Fruit fly (Drosophila melanogaster) whole organism, embryonic: Measurements from ENCODE around the gene Pvf3.

Experiments
- Abd-B ChIP-seq: fragments of 200-800 bp; sonication (Bioruptor generic); optimal IDR thresholded peaks from 2 replicates; lab custom pipeline; 2018; ENCODE audit warnings: missing biosample characterization, mild to moderate bottlenecking, missing genetic modification characterization, moderate library complexity
- BEAF-32 ChIP-seq: fragments of 200-800 bp; sonication (Bioruptor generic); optimal IDR thresholded peaks from 3 replicates; lab custom pipeline; 2017; ENCODE audit warnings: missing biosample characterization, missing genetic modification characterization, mild to moderate bottlenecking, moderate library complexity, missing genetic modification reagents
- CG10209 ChIP-seq: fragments of 200-800 bp; sonication (Bioruptor generic); optimal IDR thresholded peaks from 3 replicates; lab custom pipeline; 2017; ENCODE audit warnings: missing biosample characterization, mild to moderate bottlenecking, missing genetic modification characterization, missing genetic modification reagents
- CG10565 ChIP-seq: fragments of 200-800 bp; sonication (Bioruptor generic); optimal IDR thresholded peaks from 3 replicates; lab custom pipeline; 2016; ENCODE audit warnings: missing biosample characterization, mild to moderate bottlenecking, missing genetic modification characterization
- CG11723 ChIP-seq: fragments of 200-800 bp; sonication (Bioruptor generic); optimal IDR thresholded peaks from 2 replicates; lab custom pipeline; 2017; ENCODE audit warnings: missing biosample characterization, mild to moderate bottlenecking, missing genetic modification characterization
- CG12299 ChIP-seq: fragments of 200-800 bp; sonication (Bioruptor generic); optimal IDR thresholded peaks from 2 replicates; lab custom pipeline; 2018; ENCODE audit warnings: missing biosample characterization, mild to moderate bottlenecking, missing genetic modification characterization
- CG17359 ChIP-seq: fragments of 200-800 bp; sonication (Bioruptor generic); optimal IDR thresholded peaks from 3 replicates; lab custom pipeline; 2018; ENCODE audit warnings: missing biosample characterization, mild to moderate bottlenecking, missing genetic modification characterization, moderate library complexity
- CG2712 ChIP-seq: fragments of 200-800 bp; optimal IDR thresholded peaks from 3 replicates; lab custom pipeline; 2019; ENCODE audit warnings: missing biosample characterization, mild to moderate bottlenecking, missing genetic modification characterization, moderate library complexity
- CG34422 ChIP-seq: fragments of 200-800 bp; sonication (Bioruptor generic); IDR thresholded peaks from 3 replicates; pipeline ENCODE4 v1.3.6; 2022; ENCODE audit warnings: missing biosample characterization, missing genetic modification characterization
- CG4360 ChIP-seq: fragments of 200-800 bp; sonication (Bioruptor generic); IDR thresholded peaks from 2 replicates; pipeline ENCODE4 v1.3.6; 2022; ENCODE audit warnings: missing biosample characterization, missing genetic modification characterization
- CG4820 ChIP-seq: fragments of 200-800 bp; sonication (Bioruptor generic); optimal IDR thresholded peaks from 3 replicates; lab custom pipeline; 2016; ENCODE audit warnings: missing biosample characterization, missing genetic modification characterization
- CG4854 ChIP-seq: fragments of 200-800 bp; sonication (Bioruptor generic); optimal IDR thresholded peaks from 2 replicates; lab custom pipeline; 2016; ENCODE audit warnings: missing biosample characterization, missing genetic modification characterization, inconsistent platforms
- CG5245 ChIP-seq: fragments of 200-800 bp; sonication (Bioruptor generic); optimal IDR thresholded peaks from 3 replicates; lab custom pipeline; 2016; ENCODE audit warnings: missing biosample characterization, missing genetic modification characterization
- CG8924 ChIP-seq: fragments of 200-800 bp; optimal IDR thresholded peaks from 3 replicates; lab custom pipeline; 2019; ENCODE audit warnings: missing biosample characterization, mild to moderate bottlenecking, missing genetic modification characterization, moderate library complexity
- CG9727 ChIP-seq: fragments of 200-800 bp; sonication (Bioruptor generic); optimal IDR thresholded peaks from 3 replicates; lab custom pipeline; 2017; ENCODE audit warnings: missing biosample characterization, mild to moderate bottlenecking, missing genetic modification characterization
- CTCF ChIP-seq: fragments of 200-800 bp; sonication (Bioruptor generic); optimal IDR thresholded peaks from 2 replicates; lab custom pipeline; 2017; ENCODE audit warnings: missing biosample characterization, mild to moderate bottlenecking, missing genetic modification characterization, moderate library complexity
- Camta ChIP-seq: fragments of 200-800 bp; sonication (Bioruptor generic); optimal IDR thresholded peaks from 2 replicates; lab custom pipeline; 2016; ENCODE audit warnings: missing biosample characterization, missing genetic modification characterization
- Drgx ChIP-seq: fragments of 200-800 bp; sonication (Bioruptor generic); IDR thresholded peaks from 2 replicates; pipeline ENCODE4 v1.3.6; 2022; ENCODE audit warnings: missing biosample characterization, missing genetic modification characterization
- Gsc ChIP-seq: fragments of 200-800 bp; sonication (Bioruptor generic); IDR thresholded peaks from 2 replicates; pipeline ENCODE4 v1.3.6; 2022; ENCODE audit warnings: missing biosample characterization, missing genetic modification characterization
- Lpt ChIP-seq: fragments of >200 bp; optimal IDR thresholded peaks from 2 replicates; lab custom pipeline; 2018; ENCODE audit warnings: missing biosample characterization, missing genetic modification characterization
- MTF-1 ChIP-seq: fragments of 200-800 bp; sonication (Bioruptor generic); optimal IDR thresholded peaks from 2 replicates; lab custom pipeline; 2018; ENCODE audit warnings: missing biosample characterization, mild to moderate bottlenecking, missing genetic modification characterization, borderline replicate concordance
- Med ChIP-seq: fragments of 200-800 bp; sonication (Bioruptor generic); peaks from one replicate; lab custom pipeline; 2016; ENCODE audit warnings: missing biosample characterization, missing genetic modification characterization, mild to moderate bottlenecking, inconsistent platforms, moderate library complexity
- PHDP ChIP-seq: fragments of 200-800 bp; sonication (Bioruptor generic); optimal IDR thresholded peaks from 3 replicates; lab custom pipeline; 2018; ENCODE audit warnings: missing biosample characterization, mild to moderate bottlenecking, missing genetic modification characterization, moderate library complexity
- Rfx ChIP-seq: fragments of 200-800 bp; sonication (Bioruptor generic); IDR thresholded peaks from 2 replicates; pipeline ENCODE4 v1.3.6; 2022; ENCODE audit warnings: missing biosample characterization, missing genetic modification characterization
- abd-A ChIP-seq: fragments of 200-800 bp; sonication (Bioruptor generic); optimal IDR thresholded peaks from 3 replicates; lab custom pipeline; 2019; ENCODE audit warnings: missing biosample characterization, mild to moderate bottlenecking, missing genetic modification characterization, moderate library complexity
- btn ChIP-seq: fragments of 200-800 bp; sonication (Bioruptor generic); optimal IDR thresholded peaks from 2 replicates; lab custom pipeline; 2016; ENCODE audit warnings: missing biosample characterization, missing genetic modification characterization
- chn ChIP-seq: fragments of 200-800 bp; sonication (Bioruptor generic); optimal IDR thresholded peaks from 2 replicates; lab custom pipeline; 2016; ENCODE audit warnings: missing biosample characterization, missing genetic modification characterization
- dan ChIP-seq: fragments of 200-800 bp; sonication (Bioruptor generic); IDR thresholded peaks from 2 replicates; pipeline ENCODE4 v1.3.6; 2022; ENCODE audit warnings: missing biosample characterization, missing genetic modification characterization
- danr ChIP-seq: fragments of 200-800 bp; sonication (Bioruptor generic); IDR thresholded peaks from 2 replicates; pipeline ENCODE4 v1.3.6; 2022; ENCODE audit warnings: missing biosample characterization, missing genetic modification characterization
- dmrt11E ChIP-seq: fragments of 200-800 bp; sonication (Bioruptor generic); optimal IDR thresholded peaks from 3 replicates; lab custom pipeline; 2018; ENCODE audit warnings: missing biosample characterization, mild to moderate bottlenecking, missing genetic modification characterization, moderate library complexity
- dmrt99B ChIP-seq: fragments of 200-800 bp; sonication (Bioruptor generic); optimal IDR thresholded peaks from 2 replicates; lab custom pipeline; 2018; ENCODE audit warnings: missing biosample characterization, mild to moderate bottlenecking, missing genetic modification characterization, moderate library complexity
- gem ChIP-seq: fragments of 200-800 bp; sonication (Bioruptor generic); optimal IDR thresholded peaks from 2 replicates; lab custom pipeline; 2019; ENCODE audit warnings: missing biosample characterization, mild to moderate bottlenecking, missing genetic modification characterization, moderate library complexity
- grau ChIP-seq: fragments of 200-800 bp; optimal IDR thresholded peaks from 3 replicates; lab custom pipeline; 2019; ENCODE audit warnings: missing biosample characterization, mild to moderate bottlenecking, missing genetic modification characterization, moderate library complexity
- hkb ChIP-seq, 2 experiments: fragments of 200-800 bp in 1 of 2; fragments of >200 bp in 1 of 2; sonication (Bioruptor generic) in 1 of 2; IDR thresholded peaks in 1 of 2; optimal IDR thresholded peaks in 1 of 2; 2 replicates each; pipeline versions ENCODE4 v1.3.6 to Lab custom; 2017 to 2022; ENCODE audit warnings: missing biosample characterization in 1 of 2, missing genetic modification characterization in 1 of 2
- jigr1 ChIP-seq: fragments of 200-800 bp; sonication (Bioruptor generic); IDR thresholded peaks from 3 replicates; pipeline ENCODE4 v1.3.6; 2022; ENCODE audit warnings: missing biosample characterization, missing genetic modification characterization
- pan ChIP-seq, 4 experiments: fragments of >200 bp in 3 of 4; fragments of 200-800 bp in 1 of 4; sonication (Bioruptor generic) in 1 of 4; optimal IDR thresholded peaks in 3 of 4; IDR thresholded peaks in 1 of 4; 2 replicates each; pipeline versions ENCODE4 v1.3.6 to Lab custom; 2017 to 2022; ENCODE audit warnings: missing biosample characterization in 2 of 4, missing genetic modification characterization in 2 of 4, mixed read lengths in 1 of 4
- prd ChIP-seq, 3 experiments: fragments of >200 bp in 2 of 3; fragments of 200-800 bp in 1 of 3; sonication (Bioruptor generic) in 1 of 3; optimal IDR thresholded peaks in 2 of 3; IDR thresholded peaks in 1 of 3; 2 replicates in 2 of 3; 3 replicates in 1 of 3; pipeline versions ENCODE4 v1.3.6 to Lab custom; 2017 to 2022; ENCODE audit warnings: missing biosample characterization in 1 of 3, missing genetic modification characterization in 1 of 3
- pum ChIP-seq: fragments of 200-800 bp; sonication (Bioruptor generic); optimal IDR thresholded peaks from 2 replicates; lab custom pipeline; 2016; ENCODE audit warnings: missing biosample characterization, missing genetic modification characterization
- run ChIP-seq: fragments of 200-800 bp; sonication (Bioruptor generic); optimal IDR thresholded peaks from 3 replicates; lab custom pipeline; 2018; ENCODE audit warnings: missing biosample characterization, mild to moderate bottlenecking, missing genetic modification characterization
- slbo ChIP-seq: fragments of 200-800 bp; sonication (Bioruptor generic); IDR thresholded peaks from 2 replicates; pipeline ENCODE4 v1.3.6; 2022; ENCODE audit warnings: missing biosample characterization, missing genetic modification characterization
- sug ChIP-seq: fragments of 200-800 bp; optimal IDR thresholded peaks from 2 replicates; lab custom pipeline; 2019; ENCODE audit warnings: missing biosample characterization, mild to moderate bottlenecking, missing genetic modification characterization, moderate library complexity
- tap ChIP-seq: fragments of 200-800 bp; optimal IDR thresholded peaks from 3 replicates; lab custom pipeline; 2019; ENCODE audit warnings: missing biosample characterization, mild to moderate bottlenecking, missing genetic modification characterization, moderate library complexity
- tin ChIP-seq: fragments of 200-800 bp; sonication (Bioruptor generic); optimal IDR thresholded peaks from 3 replicates; lab custom pipeline; 2016; ENCODE audit warnings: missing biosample characterization, missing genetic modification characterization
- tio ChIP-seq: fragments of 200-800 bp; sonication (Bioruptor generic); optimal IDR thresholded peaks from 2 replicates; lab custom pipeline; 2017; ENCODE audit warnings: missing biosample characterization, missing genetic modification characterization, inconsistent platforms
- vnd ChIP-seq: fragments of 200-800 bp; sonication (Bioruptor generic); IDR thresholded peaks from 3 replicates; pipeline ENCODE4 v1.3.6; 2022; ENCODE audit warnings: missing biosample characterization, missing genetic modification characterization; ENCODE audit not compliant: partially characterized antibody
- zen ChIP-seq: fragments of 200-800 bp; sonication (Bioruptor generic); optimal IDR thresholded peaks from 3 replicates; lab custom pipeline; 2018; ENCODE audit warnings: missing biosample characterization, mild to moderate bottlenecking, missing genetic modification characterization, moderate library complexity
- zfh2 ChIP-seq: fragments of 200-800 bp; sonication (Bioruptor generic); optimal IDR thresholded peaks from 2 replicates; lab custom pipeline; 2016; ENCODE audit warnings: missing biosample characterization, missing genetic modification characterization

Gene Pvf3

DNA sequence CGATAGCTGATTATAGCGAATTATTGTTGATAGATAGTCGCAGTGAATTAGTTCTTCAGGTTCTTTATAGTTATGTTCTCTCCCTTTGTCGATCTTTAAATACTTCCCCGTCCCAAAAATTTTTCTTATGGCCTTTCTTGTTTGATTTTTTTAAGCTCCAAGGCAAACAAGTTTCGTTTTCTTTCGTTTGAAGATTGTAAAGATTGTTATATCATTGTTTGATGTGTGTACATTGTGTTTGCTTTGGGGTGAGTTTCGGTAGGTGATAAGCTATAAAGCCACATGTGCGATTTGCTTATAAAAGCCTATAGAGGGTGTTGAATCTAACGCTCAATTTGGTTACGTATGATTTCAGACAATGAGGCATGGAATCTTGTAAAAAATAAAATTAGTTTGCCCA, 1.3 kb upstream of the Pvf3 start (continued):
- TF ChIP-seq CG34422 (GFP tag; lab: Robert Waterston, UW) (no peak), btn (GFP tag; lab: Kevin White, UChicago) (no peak), CTCF (no peak), tap (tag; lab: Kevin White, UChicago) (peak; percentile 37), Rfx (GFP tag; lab: Robert Waterston, UW) (no peak), hkb (optimal IDR thresholded peaks at IDR 0.05; lab: Kevin White, UChicago) (no peak), hkb (GFP tag; IDR thresholded peaks at IDR 0.05; lab: Robert Waterston, UW) (peak; percentile 22; the same call in 1 of the 2 replicates), Lpt (no peak), dmrt99B (tag; lab: Kevin White, UChicago) (peak; percentile 3), CG12299 (tag; lab: Kevin White, UChicago) (peak; percentile 4), CG4854 (GFP tag; lab: Kevin White, UChicago) (no peak), Med (GFP tag; lab: Kevin White, UChicago) (peak; percentile 54)

DNA sequence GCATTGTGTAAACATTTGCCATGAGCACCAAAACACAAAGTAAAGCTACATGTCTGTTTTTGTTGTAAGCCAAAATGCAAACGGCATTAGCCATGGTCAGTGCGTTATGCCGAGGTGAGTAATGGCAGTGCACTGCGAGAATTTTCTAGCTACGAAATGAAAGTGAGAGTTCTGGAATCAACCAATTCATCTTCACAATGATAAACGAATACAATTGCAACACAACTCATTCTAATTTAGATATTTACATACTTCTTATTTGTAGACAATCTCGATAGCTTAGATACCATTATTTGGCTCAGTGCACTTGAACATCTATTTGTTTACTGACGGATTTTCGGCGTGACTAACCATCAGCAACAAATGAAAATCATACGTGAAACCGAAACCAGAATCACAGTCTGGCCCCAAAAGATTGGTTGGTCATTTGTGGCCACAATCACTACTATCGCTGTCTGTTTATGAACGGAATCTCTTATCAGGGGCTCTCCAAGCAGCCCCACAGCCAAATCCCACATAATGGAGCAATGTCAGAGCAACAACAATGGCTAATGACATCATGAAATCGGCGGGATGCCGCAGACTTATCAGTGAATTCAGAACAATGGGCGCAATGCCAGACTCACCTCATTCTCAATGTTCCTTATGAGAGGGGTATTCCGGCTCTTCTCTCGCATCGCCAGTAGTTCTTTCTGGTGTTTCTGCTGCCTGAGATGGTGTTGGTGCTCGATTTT, 2.5 kb downstream of the Pvf3 start:
- TF ChIP-seq zen (tag; lab: Kevin White, UChicago) = peak; percentile 14
- TF ChIP-seq run (tag; lab: Kevin White, UChicago) = no peak
- TF ChIP-seq tin (GFP tag; lab: Kevin White, UChicago) = peak; percentile 13
- TF ChIP-seq pum (GFP tag; lab: Kevin White, UChicago) = peak; percentile 9
- peak; percentile 15 for TF ChIP-seq Camta (GFP tag; lab: Kevin White, UChicago)
- TF ChIP-seq CG4820 = peak; percentile 44
- no peak for TF ChIP-seq prd (optimal IDR thresholded peaks at IDR 0.05; lab: Kevin White, UChicago)
- TF ChIP-seq prd (GFP tag; IDR thresholded peaks at IDR 0.05; lab: Robert Waterston, UW) = peak; percentile 72
- peak; percentile 45 for TF ChIP-seq slbo (GFP tag; lab: Robert Waterston, UW)
- TF ChIP-seq jigr1 (GFP tag; lab: Robert Waterston, UW) = 0 out of 3 replicates have a peak, but pooled peaks have one; percentile 36
- TF ChIP-seq CG2712 = peak; percentile 52
- peak; percentile 7 for TF ChIP-seq CG8924
- peak; percentile 25 for TF ChIP-seq CG5245 (GFP tag; lab: Kevin White, UChicago)
- no peak for TF ChIP-seq CG10565 (GFP tag; lab: Kevin White, UChicago)
- peak; percentile 19 for TF ChIP-seq tio (GFP tag; lab: Kevin White, UChicago)
- 0 out of 2 replicates have a peak, but pooled peaks have one; percentile 12 for TF ChIP-seq CG4360 (GFP tag; lab: Robert Waterston, UW)
- peak; percentile 32 for TF ChIP-seq dmrt11E
- no peak for TF ChIP-seq BEAF-32 (GFP tag; lab: Kevin White, UChicago)
- peak; percentile 72 for TF ChIP-seq sug (tag; lab: Kevin White, UChicago)
- TF ChIP-seq CG9727 = peak; percentile 43
- no peak for TF ChIP-seq MTF-1 (GFP tag; lab: Kevin White, UChicago)
- TF ChIP-seq CG10209 = peak; percentile 6
- no peak for TF ChIP-seq danr
- no peak for TF ChIP-seq pan (optimal IDR thresholded peaks at IDR 0.05; lab: Kevin White, UChicago)
- TF ChIP-seq pan (GFP tag; optimal IDR thresholded peaks at IDR 0.05 in 1 of 2, IDR thresholded peaks at IDR 0.05 in 1 of 2) = peak in 1 of 2 experiments; percentile 17
- peak; percentile 20 for TF ChIP-seq PHDP
- no peak for TF ChIP-seq zfh2 (GFP tag; lab: Kevin White, UChicago)
- peak; percentile 43; the same call in 1 of the 2 replicates for TF ChIP-seq Drgx (GFP tag; lab: Robert Waterston, UW)
- TF ChIP-seq Gsc = 0 out of 2 replicates have a peak, but pooled peaks have one; percentile 21
- TF ChIP-seq CG11723 (GFP tag; lab: Kevin White, UChicago) = no peak
- no peak for TF ChIP-seq chn (GFP tag; lab: Kevin White, UChicago)
- TF ChIP-seq CG17359 (tag; lab: Kevin White, UChicago) = peak; percentile 23
- TF ChIP-seq dan (GFP tag; lab: Robert Waterston, UW) = no peak
- no peak for TF ChIP-seq vnd
- no peak for TF ChIP-seq Abd-B (GFP tag; lab: Kevin White, UChicago)
- peak; percentile 20 for TF ChIP-seq grau
- TF ChIP-seq gem = peak; percentile 63
- TF ChIP-seq abd-A (tag; lab: Kevin White, UChicago) = no peak
